Worm (Caenorhabditis elegans): Measurements from ENCODE around the gene nhr-20.

nhr-20 gene

ce11 chrIII:4243461-4243860 lies 10.4 kb upstream of the nhr-20 start, which contains the start of gene mrpl-21:
Gene mrpl-21, minus strand, starts transcription at chrIII:4243561.
- TF ChIP-seq unc-62 (GFP tag; optimal IDR thresholded peaks at IDR 0.05) = no peak

- no peak for TF ChIP-seq unc-62 (GFP tag; optimal IDR thresholded peaks at IDR 0.05)
Observed at ce11 chrIII:4242225-4242862, 9.3 kb upstream of the nhr-20 start, which contains the start of gene F43C1.7. Gene F43C1.7, minus strand, starts transcription at chrIII:4242575.

- no peak for TF ChIP-seq unc-62 (GFP tag; optimal IDR thresholded peaks at IDR 0.05)
Observed at ce11 chrIII:4241181-4241580, 8.2 kb upstream of the nhr-20 start.

- TF ChIP-seq unc-62 (GFP tag; optimal IDR thresholded peaks at IDR 0.05) = no peak
Observed at ce11 chrIII:4240126-4240525, 7.1 kb upstream of the nhr-20 start.

- no peak for TF ChIP-seq unc-62 (GFP tag; optimal IDR thresholded peaks at IDR 0.05)
Observed at ce11 chrIII:4237660-4238059, 4.6 kb upstream of the nhr-20 start.

ce11 chrIII:4236178-4236577 lies 3.2 kb upstream of the nhr-20 start:
- no peak for TF ChIP-seq unc-62 (GFP tag; optimal IDR thresholded peaks at IDR 0.05)

- no peak for TF ChIP-seq unc-62 (GFP tag; optimal IDR thresholded peaks at IDR 0.05)
Observed at ce11 chrIII:4234642-4235295, 1.8 kb upstream of the nhr-20 start.

- no peak for TF ChIP-seq unc-62 (GFP tag; optimal IDR thresholded peaks at IDR 0.05)
Observed at ce11 chrIII:4231372-4231771, 1.6 kb downstream of the nhr-20 start.

ce11 chrIII:4230092-4230491 lies 2.9 kb downstream of the nhr-20 start:
- TF ChIP-seq unc-62 (GFP tag; optimal IDR thresholded peaks at IDR 0.05) = no peak

- no peak for TF ChIP-seq unc-62 (GFP tag; optimal IDR thresholded peaks at IDR 0.05)
Observed at ce11 chrIII:4228841-4229240, 4.2 kb downstream of the nhr-20 start, which contains the start of gene F43C1.5. Gene F43C1.5, plus strand, starts transcription at chrIII:4229141.

- TF ChIP-seq unc-62 (GFP tag; optimal IDR thresholded peaks at IDR 0.05) = no peak
Observed at ce11 chrIII:4228008-4228407, 5.0 kb downstream of the nhr-20 start, which contains the start of gene mpk-1. Gene mpk-1, minus strand, starts transcription at chrIII:4228108.

- no peak for TF ChIP-seq unc-62 (GFP tag; optimal IDR thresholded peaks at IDR 0.05)
Observed at ce11 chrIII:4227363-4227762, 5.7 kb downstream of the nhr-20 start.

- no peak for TF ChIP-seq unc-62 (GFP tag; optimal IDR thresholded peaks at IDR 0.05)
Observed at ce11 chrIII:4224722-4225121, 8.3 kb downstream of the nhr-20 start.

ce11 chrIII:4223668-4224127 lies 9.3 kb downstream of the nhr-20 start:
- no peak for TF ChIP-seq unc-62 (GFP tag; optimal IDR thresholded peaks at IDR 0.05)

- no peak for TF ChIP-seq unc-62 (GFP tag; optimal IDR thresholded peaks at IDR 0.05)
Observed at ce11 chrIII:4221527-4221926, 11.5 kb downstream of the nhr-20 start.

- no peak for TF ChIP-seq unc-62 (GFP tag; optimal IDR thresholded peaks at IDR 0.05)
Observed at ce11 chrIII:4220864-4221263, 12.2 kb downstream of the nhr-20 start.

- no peak for TF ChIP-seq unc-62 (GFP tag; optimal IDR thresholded peaks at IDR 0.05)
Observed at ce11 chrIII:4210661-4211060, 22.4 kb downstream of the nhr-20 start.

All from whole organism, dauer.